Worm (Caenorhabditis elegans): ENCODE measurements around the gene K10G6.9.

ce11 chrII:3931230-3931629, 40.8 kb upstream of the K10G6.9 start:
- TF ChIP-seq blmp-1 (tag; optimal IDR thresholded peaks at IDR 0.05) = no peak
- TF ChIP-seq fos-1 (tag; optimal IDR thresholded peaks at IDR 0.05) = no peak
- no peak for TF ChIP-seq nhr-12 (tag; optimal IDR thresholded peaks at IDR 0.05)
- no peak for TF ChIP-seq pag-3 (tag; optimal IDR thresholded peaks at IDR 0.05; ENCODE audit: borderline replicate concordance, insufficient read depth)
- TF ChIP-seq vab-15 (tag; optimal IDR thresholded peaks at IDR 0.05) = no peak
- TF ChIP-seq nhr-237 (tag; optimal IDR thresholded peaks at IDR 0.05) = no peak
- no peak for TF ChIP-seq elt-3 (tag; optimal IDR thresholded peaks at IDR 0.05)
- no peak for TF ChIP-seq nhr-76 (tag; optimal IDR thresholded peaks at IDR 0.05)
- no peak for TF ChIP-seq fkh-10 (GFP tag; optimal IDR thresholded peaks at IDR 0.05)
- TF ChIP-seq lin-13 (GFP tag; optimal IDR thresholded peaks at IDR 0.05) = no peak

All from whole organism, L1 larva.